Worm (Caenorhabditis elegans) whole organism, L2 larva: Measurements from ENCODE around the gene F43E2.6.
A peak's percentile ranks its signal among the peaks of the same experiment; 100 is the strongest.
"Not testable (repeated sequence)": the region's sequence is repeated elsewhere in the genome, so short reads cannot be mapped to it uniquely, and the experiment has no call there.

Source experiments
- C34F6.9 ChIP-seq: fragments of 150-350 bp; optimal IDR thresholded peaks from 2 replicates; lab custom pipeline; 2014; ENCODE audit warnings: missing biosample characterization, missing genetic modification characterization
- R02D3.7 ChIP-seq: fragments of 150-350 bp; optimal IDR thresholded peaks from 2 replicates; lab custom pipeline; 2014; ENCODE audit warnings: missing biosample characterization, missing genetic modification characterization
- Y55F3AM.14 ChIP-seq: fragments of 200-800 bp; sonication (Bioruptor generic); optimal IDR thresholded peaks from 2 replicates; lab custom pipeline; 2018; ENCODE audit warnings: mild to moderate bottlenecking, missing genetic modification characterization, missing compliant biosample characterization
- ZK546.5 ChIP-seq: sonication (generic microtip); optimal IDR thresholded peaks from 2 replicates; lab custom pipeline; 2017; ENCODE audit warnings: missing biosample characterization, missing genetic modification characterization
- alr-1 ChIP-seq: fragments of 150-350 bp; optimal IDR thresholded peaks from 2 replicates; lab custom pipeline; 2014; ENCODE audit warnings: missing biosample characterization, missing genetic modification characterization
- aly-2 ChIP-seq: fragments of 150-350 bp; optimal IDR thresholded peaks from 2 replicates; lab custom pipeline; 2014; ENCODE audit warnings: missing biosample characterization, missing genetic modification characterization
- ama-1 ChIP-seq: fragments of 150-350 bp; optimal IDR thresholded peaks from 2 replicates; lab custom pipeline; 2018; ENCODE audit warnings: inconsistent platforms
- ceh-16 ChIP-seq: fragments of 150-350 bp; optimal IDR thresholded peaks from 2 replicates; lab custom pipeline; 2014; ENCODE audit warnings: missing biosample characterization, missing genetic modification characterization
- ceh-82 ChIP-seq: fragments of 150-350 bp; optimal IDR thresholded peaks from 2 replicates; lab custom pipeline; 2014; ENCODE audit warnings: missing biosample characterization, missing genetic modification characterization
- crh-2 ChIP-seq: sonication (generic microtip); optimal IDR thresholded peaks from 2 replicates; lab custom pipeline; 2017; ENCODE audit warnings: missing biosample characterization, missing genetic modification characterization
- dmd-4 ChIP-seq: sonication (generic microtip); optimal IDR thresholded peaks from 2 replicates; lab custom pipeline; 2017; ENCODE audit warnings: missing biosample characterization, missing genetic modification characterization
- egl-27 ChIP-seq: sonication (generic microtip); optimal IDR thresholded peaks from 3 replicates; lab custom pipeline; 2017; ENCODE audit warnings: missing biosample characterization, missing genetic modification reagents, missing genetic modification characterization
- elt-1 ChIP-seq: fragments of 150-350 bp; optimal IDR thresholded peaks from 2 replicates; lab custom pipeline; 2014; ENCODE audit warnings: missing biosample characterization, missing genetic modification characterization
- elt-3 ChIP-seq: sonication (generic microtip); optimal IDR thresholded peaks from 2 replicates; lab custom pipeline; 2017; ENCODE audit warnings: missing biosample characterization, missing genetic modification characterization
- fos-1 ChIP-seq: fragments of 150-350 bp; optimal IDR thresholded peaks from 2 replicates; lab custom pipeline; 2014; ENCODE audit warnings: missing biosample characterization, missing genetic modification characterization
- lin-13 ChIP-seq: fragments of 150-350 bp; optimal IDR thresholded peaks from 2 replicates; lab custom pipeline; 2014; ENCODE audit warnings: missing biosample characterization, missing genetic modification reagents, missing genetic modification characterization
- lin-39 ChIP-seq: fragments of 150-350 bp; optimal IDR thresholded peaks from 2 replicates; lab custom pipeline; 2014; ENCODE audit warnings: missing biosample characterization, missing genetic modification reagents, missing genetic modification characterization
- lsy-2 ChIP-seq, 2 experiments: fragments of 150-350 bp in 1 of 2; sonication (generic microtip) in 1 of 2; optimal IDR thresholded peaks; 2 replicates each; lab custom pipeline; 2014 to 2017; ENCODE audit warnings: missing biosample characterization in 2 of 2, missing genetic modification characterization in 2 of 2
- mab-5 ChIP-seq: fragments of 150-350 bp; optimal IDR thresholded peaks from 2 replicates; lab custom pipeline; 2014; ENCODE audit warnings: missing biosample characterization, missing genetic modification characterization
- mbf-1 ChIP-seq: sonication (generic microtip); optimal IDR thresholded peaks from 2 replicates; lab custom pipeline; 2017; ENCODE audit warnings: missing biosample characterization, missing genetic modification characterization
- nhr-10 ChIP-seq: sonication (generic microtip); optimal IDR thresholded peaks from 2 replicates; lab custom pipeline; 2017; ENCODE audit warnings: missing biosample characterization, missing genetic modification characterization
- nhr-12 ChIP-seq: fragments of 150-350 bp; optimal IDR thresholded peaks from 2 replicates; lab custom pipeline; 2014; ENCODE audit warnings: missing biosample characterization, missing genetic modification characterization
- nhr-129 ChIP-seq: fragments of 150-350 bp; optimal IDR thresholded peaks from 2 replicates; lab custom pipeline; 2014; ENCODE audit warnings: missing biosample characterization, missing genetic modification characterization
- nhr-21 ChIP-seq: fragments of 150-350 bp; optimal IDR thresholded peaks from 2 replicates; lab custom pipeline; 2014; ENCODE audit warnings: missing biosample characterization, missing genetic modification characterization
- nhr-23 ChIP-seq: fragments of 150-350 bp; optimal IDR thresholded peaks from 2 replicates; lab custom pipeline; 2014; ENCODE audit warnings: missing biosample characterization, missing genetic modification reagents, missing genetic modification characterization
- nhr-237 ChIP-seq: fragments of 150-350 bp; optimal IDR thresholded peaks from 2 replicates; lab custom pipeline; 2014; ENCODE audit warnings: missing biosample characterization, missing genetic modification characterization
- nhr-25 ChIP-seq: fragments of 150-350 bp; sonication (generic microtip); optimal IDR thresholded peaks from 3 replicates; lab custom pipeline; 2014; ENCODE audit warnings: missing biosample characterization, missing genetic modification characterization
- nhr-6 ChIP-seq: fragments of 150-350 bp; optimal IDR thresholded peaks from 2 replicates; lab custom pipeline; 2014; ENCODE audit warnings: missing biosample characterization, missing genetic modification characterization
- nhr-77 ChIP-seq: fragments of 150-350 bp; optimal IDR thresholded peaks from 2 replicates; lab custom pipeline; 2014; ENCODE audit warnings: missing biosample characterization, missing genetic modification characterization
- sem-4 ChIP-seq: fragments of 150-350 bp; optimal IDR thresholded peaks from 2 replicates; lab custom pipeline; 2014; ENCODE audit warnings: missing biosample characterization, missing genetic modification reagents, missing genetic modification characterization
- skn-1 ChIP-seq: sonication (generic microtip); optimal IDR thresholded peaks from 2 replicates; lab custom pipeline; 2017; ENCODE audit warnings: missing biosample characterization, missing genetic modification characterization
- sma-3 ChIP-seq: sonication (generic microtip); optimal IDR thresholded peaks from 2 replicates; lab custom pipeline; 2016; ENCODE audit warnings: missing genetic modification reagents, missing genetic modification characterization, missing compliant biosample characterization
- sma-9 ChIP-seq, 2 experiments: fragments of 150-350 bp in 1 of 2; sonication (generic microtip) in 1 of 2; optimal IDR thresholded peaks; 2 replicates each; lab custom pipeline; 2014 to 2016; ENCODE audit warnings: missing genetic modification characterization in 2 of 2, mild to moderate bottlenecking in 1 of 2, missing biosample characterization in 1 of 2, missing compliant biosample characterization in 1 of 2, missing genetic modification reagents in 1 of 2, moderate library complexity in 1 of 2
- snpc-4 ChIP-seq: fragments of 150-350 bp; optimal IDR thresholded peaks from 2 replicates; lab custom pipeline; 2014; ENCODE audit warnings: missing biosample characterization, missing genetic modification characterization
- unc-39 ChIP-seq: fragments of 150-350 bp; optimal IDR thresholded peaks from 2 replicates; lab custom pipeline; 2014; ENCODE audit warnings: missing biosample characterization, missing genetic modification characterization
- unc-55 ChIP-seq: fragments of 150-350 bp; sonication (generic microtip); optimal IDR thresholded peaks from 3 replicates; lab custom pipeline; 2014; ENCODE audit warnings: missing biosample characterization, missing genetic modification reagents, missing genetic modification characterization
- unc-62 ChIP-seq: fragments of 150-350 bp; optimal IDR thresholded peaks from 2 replicates; lab custom pipeline; 2014; ENCODE audit warnings: missing biosample characterization, missing genetic modification reagents, missing genetic modification characterization
- zag-1 ChIP-seq: fragments of 150-350 bp; optimal IDR thresholded peaks from 2 replicates; lab custom pipeline; 2014; ENCODE audit warnings: missing biosample characterization, missing genetic modification characterization
- ztf-11 ChIP-seq: sonication (generic microtip); optimal IDR thresholded peaks from 2 replicates; lab custom pipeline; 2017; ENCODE audit warnings: missing biosample characterization, missing genetic modification characterization

F43E2.6 gene

ce11 chrII:7379021-7379420 lies 10.4 kb upstream of the F43E2.6 start, which contains the start of gene C07D10.6:
Gene C07D10.6, plus strand, starts transcription at chrII:7379321.
- no peak for TF ChIP-seq snpc-4 (tag; lab: Kevin White, UChicago)
- TF ChIP-seq unc-55 = no peak
- no peak for TF ChIP-seq nhr-77
- TF ChIP-seq ztf-11 (tag; lab: Kevin White, UChicago) = no peak
- TF ChIP-seq R02D3.7 (tag; lab: Kevin White, UChicago) = no peak
- no peak for TF ChIP-seq nhr-21 (tag; lab: Kevin White, UChicago)
- TF ChIP-seq alr-1 (tag; lab: Kevin White, UChicago) = no peak
- TF ChIP-seq mbf-1 (tag; lab: Kevin White, UChicago) = no peak
- no peak for TF ChIP-seq dmd-4 (tag; lab: Kevin White, UChicago)
- TF ChIP-seq crh-2 (tag; lab: Kevin White, UChicago) = no peak
- no peak for TF ChIP-seq ceh-82
- TF ChIP-seq lin-13 (GFP tag; lab: Kevin White, UChicago) = no peak
- no peak for TF ChIP-seq lin-39 (tag; lab: Kevin White, UChicago)

- TF ChIP-seq egl-27 (tag; lab: Kevin White, UChicago) = no peak
- TF ChIP-seq, all 48 proteins: peak for 0
Measured at ce11 chrII:7374980-7375379, 6.3 kb upstream of the F43E2.6 start, which contains the start of gene F43E2.1. Gene F43E2.1, plus strand, starts transcription at chrII:7375280.

- peak; percentile 18 for TF ChIP-seq sma-3 (GFP tag; lab: Kevin White, UChicago)
- TF ChIP-seq lsy-2 (tag; optimal IDR thresholded peaks at IDR 0.05; lab: Kevin White, UChicago) = peak in 1 of 2 experiments; percentile 61
- peak; percentile 29 for TF ChIP-seq crh-2 (tag; lab: Kevin White, UChicago)
- peak; percentile 67 for TF ChIP-seq nhr-129 (tag; lab: Kevin White, UChicago)
- no peak for TF ChIP-seq mab-5 (tag; lab: Kevin White, UChicago)
- no peak for TF ChIP-seq ama-1 (lab: Kevin White, UChicago)
- TF ChIP-seq lin-13 (GFP tag; lab: Kevin White, UChicago) = peak; percentile 24
- peak; percentile 54 for TF ChIP-seq C34F6.9 (tag; lab: Kevin White, UChicago)
- no peak for TF ChIP-seq nhr-237 (tag; lab: Kevin White, UChicago)
- TF ChIP-seq fos-1 = peak; percentile 26
- peak; percentile 6 for TF ChIP-seq sma-9 (GFP tag; optimal IDR thresholded peaks at IDR 0.05; lab: Kevin White, UChicago)
- no peak for TF ChIP-seq sma-9 (tag; optimal IDR thresholded peaks at IDR 0.05; lab: Kevin White, UChicago)
- no peak for TF ChIP-seq nhr-6 (tag; lab: Kevin White, UChicago)
- TF ChIP-seq zag-1 (tag; lab: Kevin White, UChicago) = no peak
- no peak for TF ChIP-seq egl-27 (tag; lab: Kevin White, UChicago)
- TF ChIP-seq sem-4 = no peak
- no peak for TF ChIP-seq nhr-12 (tag; lab: Kevin White, UChicago)
- peak; percentile 71 for TF ChIP-seq unc-55
Measured at ce11 chrII:7374143-7374542, 5.5 kb upstream of the F43E2.6 start, which contains the start of the genes mtch-1 and rpb-4. Gene mtch-1, minus strand, starts transcription at chrII:7374166. Gene rpb-4, plus strand, starts transcription at chrII:7374495.

ce11 chrII:7370195-7370594 lies 1.5 kb upstream of the F43E2.6 start, which contains the start of gene F43E2.11:
Gene F43E2.11, minus strand, starts transcription at chrII:7370295.
- TF ChIP-seq sem-4; nhr-12 (tag; lab: Kevin White, UChicago); unc-55: not testable (repeated sequence)

- no peak for TF ChIP-seq nhr-10
- peak in 1 of 2 experiments; percentile 46 for TF ChIP-seq lsy-2 (tag; optimal IDR thresholded peaks at IDR 0.05; lab: Kevin White, UChicago)
- TF ChIP-seq crh-2 (tag; lab: Kevin White, UChicago) = peak; percentile 75
- no peak for TF ChIP-seq aly-2 (tag; lab: Kevin White, UChicago)
- no peak for TF ChIP-seq unc-39 (tag; lab: Kevin White, UChicago)
- no peak for TF ChIP-seq nhr-25 (tag; lab: Kevin White, UChicago)
- TF ChIP-seq ZK546.5 (tag; lab: Kevin White, UChicago) = no peak
- no peak for TF ChIP-seq nhr-12 (tag; lab: Kevin White, UChicago)
- TF ChIP-seq egl-27 (tag; lab: Kevin White, UChicago) = no peak
- no peak for TF ChIP-seq nhr-21 (tag; lab: Kevin White, UChicago)
- no peak for TF ChIP-seq nhr-23 (tag; lab: Kevin White, UChicago)
- peak; percentile 63 for TF ChIP-seq C34F6.9 (tag; lab: Kevin White, UChicago)
- no peak for TF ChIP-seq sem-4
- TF ChIP-seq unc-62 (GFP tag; lab: Kevin White, UChicago) = no peak
- TF ChIP-seq lin-13 (GFP tag; lab: Kevin White, UChicago) = no peak
- TF ChIP-seq sma-3 (GFP tag; lab: Kevin White, UChicago) = no peak
- peak; percentile 99 for TF ChIP-seq skn-1 (tag; lab: Kevin White, UChicago)
- TF ChIP-seq elt-3 (tag; lab: Kevin White, UChicago) = no peak
- peak; percentile 77 for TF ChIP-seq sma-9 (GFP tag; optimal IDR thresholded peaks at IDR 0.05; lab: Kevin White, UChicago)
- TF ChIP-seq sma-9 (tag; optimal IDR thresholded peaks at IDR 0.05; lab: Kevin White, UChicago) = no peak
- no peak for TF ChIP-seq elt-1 (tag; lab: Kevin White, UChicago)
- TF ChIP-seq unc-55 = peak; percentile 39
- TF ChIP-seq dmd-4 (tag; lab: Kevin White, UChicago) = no peak
- no peak for TF ChIP-seq mbf-1 (tag; lab: Kevin White, UChicago)
- TF ChIP-seq nhr-237 (tag; lab: Kevin White, UChicago) = no peak
- no peak for TF ChIP-seq Y55F3AM.14
- no peak for TF ChIP-seq alr-1 (tag; lab: Kevin White, UChicago)
- TF ChIP-seq fos-1 = peak; percentile 88
- no peak for TF ChIP-seq ceh-82
- TF ChIP-seq nhr-129 (tag; lab: Kevin White, UChicago) = peak; percentile 88
- no peak for TF ChIP-seq ceh-16
- no peak for TF ChIP-seq snpc-4 (tag; lab: Kevin White, UChicago)
- TF ChIP-seq nhr-6 (tag; lab: Kevin White, UChicago) = no peak
- no peak for TF ChIP-seq zag-1 (tag; lab: Kevin White, UChicago)
Measured at ce11 chrII:7363990-7364455, 4.6 kb downstream of the F43E2.6 start, which contains the start of gene msra-1. Gene msra-1, minus strand, starts transcription at chrII:7364040.
